Worm (Caenorhabditis elegans): ENCODE data around the gene H12D21.10.

DNA sequence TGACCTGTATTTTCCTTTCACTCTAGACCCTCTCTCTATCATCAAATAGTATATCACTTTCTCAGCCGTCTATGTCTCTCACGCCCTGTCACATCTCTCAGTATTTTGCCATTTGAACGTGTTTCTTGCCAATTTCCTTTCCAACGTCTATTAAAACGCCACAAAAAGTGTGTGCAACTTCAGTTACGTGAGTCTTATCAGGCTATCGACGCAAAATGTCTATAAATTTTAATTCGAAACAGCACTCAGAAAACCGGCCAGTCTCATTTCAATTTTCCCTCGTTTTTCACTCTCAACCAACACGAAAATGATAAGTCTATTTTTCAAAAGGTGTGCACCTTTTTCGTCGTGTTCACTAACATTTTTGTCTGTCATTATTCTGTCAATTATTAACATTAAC, 4.0 kb upstream of the H12D21.10 start, which contains the start of gene mpst-3:
- no peak for TF ChIP-seq skn-1 (tag; optimal IDR thresholded peaks at IDR 0.05)
- no peak for TF ChIP-seq unc-39 (tag; optimal IDR thresholded peaks at IDR 0.05)

All from whole organism, L3 larva.